Fruit fly (Drosophila melanogaster) whole organism, adult: ENCODE measurements around the gene Dpy-30L1.

Source experiments
- CG7045 ChIP-seq: fragments of 200-800 bp; sonication (Bioruptor generic); optimal IDR thresholded peaks from 2 replicates; lab custom pipeline; 2017; ENCODE audit warnings: missing biosample characterization, mild to moderate bottlenecking, missing genetic modification characterization
- Clk ChIP-seq: fragments of 200-800 bp; sonication (Bioruptor generic); optimal IDR thresholded peaks from 2 replicates; lab custom pipeline; 2017; ENCODE audit warnings: missing biosample characterization, missing genetic modification characterization
- pad ChIP-seq: fragments of 200-800 bp; sonication (Bioruptor generic); optimal IDR thresholded peaks from 3 replicates; lab custom pipeline; 2017; ENCODE audit warnings: missing biosample characterization, missing genetic modification characterization, mild to moderate bottlenecking, moderate library complexity, missing genetic modification reagents
- tj ChIP-seq: fragments of 200-800 bp; sonication (Bioruptor generic); optimal IDR thresholded peaks from 3 replicates; lab custom pipeline; 2017; ENCODE audit warnings: missing biosample characterization, mild to moderate bottlenecking, missing genetic modification characterization, moderate library complexity

DNA sequence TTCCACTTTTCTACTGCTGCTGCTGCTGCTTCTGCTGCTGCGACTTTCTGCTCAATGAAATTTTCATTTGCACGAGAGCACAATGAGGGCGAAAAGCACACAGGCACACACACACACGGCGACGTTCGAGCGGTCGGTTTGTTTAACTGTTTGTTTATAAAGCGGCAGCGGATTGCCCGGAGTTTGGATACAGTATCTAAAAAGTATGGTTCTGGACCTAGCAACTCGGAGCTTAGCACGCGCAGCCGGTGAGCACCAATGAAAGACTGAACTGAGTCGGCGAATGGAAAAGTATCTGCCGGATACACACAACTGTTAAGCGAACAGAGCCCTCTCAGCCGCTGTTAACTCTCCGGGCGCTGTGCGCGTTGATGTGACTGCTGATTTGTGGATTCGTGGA lies 23.6 kb downstream of the Dpy-30L1 start, which contains the start of gene CG17124:
- TF ChIP-seq Clk (no peak), pad (GFP tag; lab: Kevin White, UChicago) (no peak), tj (GFP tag; lab: Kevin White, UChicago) (peak; percentile 38), CG7045 (GFP tag; lab: Kevin White, UChicago) (peak; percentile 23)
